Worm (Caenorhabditis elegans): Measurements from ENCODE around the gene F07D3.3.

Gene F07D3.3

DNA sequence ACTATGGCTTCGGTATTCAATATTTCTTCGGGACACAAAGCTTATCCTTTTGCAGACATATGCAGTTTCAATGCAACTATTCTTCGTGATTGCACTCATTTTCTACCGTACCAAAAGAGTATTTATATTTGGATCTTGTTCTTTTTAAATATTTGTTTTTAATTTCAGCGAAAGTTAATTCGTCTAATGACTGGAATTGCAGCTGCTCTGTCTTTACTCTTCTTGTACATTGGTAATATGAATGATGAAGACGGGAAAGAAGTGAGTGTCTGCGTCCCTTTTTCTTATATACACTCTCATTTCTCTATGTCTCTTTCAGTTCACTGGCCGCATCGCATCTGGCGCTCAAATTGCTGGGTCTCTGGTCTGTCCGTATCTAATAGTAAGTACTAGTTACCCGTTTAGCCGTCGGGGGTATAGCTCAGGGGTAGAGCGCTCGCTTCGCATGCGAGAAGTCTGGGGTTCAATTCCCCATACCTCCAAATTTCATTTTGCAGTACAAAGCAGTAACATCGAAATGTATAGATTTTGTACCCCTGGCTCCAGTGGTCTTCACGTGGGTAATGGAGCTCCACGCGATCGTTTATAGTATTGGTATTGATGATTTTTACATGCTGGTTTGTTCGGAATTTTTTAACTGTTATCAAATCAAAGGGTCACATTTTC is 40.8 kb upstream of the F07D3.3 start (continued):
- TF ChIP-seq sox-4 (tag; optimal IDR thresholded peaks at IDR 0.05), result peak; percentile 78
- TF ChIP-seq unc-86 (tag; optimal IDR thresholded peaks at IDR 0.05), result peak; percentile 88
- peak; percentile 92 for TF ChIP-seq ceh-34 (tag; optimal IDR thresholded peaks at IDR 0.05)
- TF ChIP-seq mec-3 (tag; optimal IDR thresholded peaks at IDR 0.05; ENCODE audit: borderline replicate concordance), result peak; percentile 57
- no peak for TF ChIP-seq ceh-30 (tag; optimal IDR thresholded peaks at IDR 0.05)
- TF ChIP-seq unc-42 (tag; optimal IDR thresholded peaks at IDR 0.05), result peak; percentile 84
- TF ChIP-seq ceh-48 (tag; optimal IDR thresholded peaks at IDR 0.05), result peak; percentile 78
- TF ChIP-seq ceh-24 (tag; optimal IDR thresholded peaks at IDR 0.05), result peak; percentile 62
- peak; percentile 87 for TF ChIP-seq ttx-3 (tag; optimal IDR thresholded peaks at IDR 0.05)
- TF ChIP-seq madf-2 (tag; optimal IDR thresholded peaks at IDR 0.05), result peak; percentile 81
- no peak for TF ChIP-seq pha-4 (tag; optimal IDR thresholded peaks at IDR 0.05)
- peak; percentile 93 for TF ChIP-seq ceh-6 (GFP tag; optimal IDR thresholded peaks at IDR 0.05)
- peak; percentile 88 for TF ChIP-seq syd-9 (tag; optimal IDR thresholded peaks at IDR 0.05)
- peak; percentile 90 for TF ChIP-seq pat-9 (tag; optimal IDR thresholded peaks at IDR 0.05)
- TF ChIP-seq ceh-14 (tag; optimal IDR thresholded peaks at IDR 0.05), result peak; percentile 45
- peak; percentile 82 for TF ChIP-seq nhr-232 (tag; optimal IDR thresholded peaks at IDR 0.05)
- peak; percentile 77 for TF ChIP-seq C08G9.2 (tag; optimal IDR thresholded peaks at IDR 0.05)
- peak; percentile 94 for TF ChIP-seq hlh-6 (tag; optimal IDR thresholded peaks at IDR 0.05)
- TF ChIP-seq gmeb-2 (tag; optimal IDR thresholded peaks at IDR 0.05), result peak; percentile 92
- TF ChIP-seq hlh-8 (tag; optimal IDR thresholded peaks at IDR 0.05), result peak; percentile 59
- peak; percentile 39 for TF ChIP-seq odd-2 (tag; optimal IDR thresholded peaks at IDR 0.05)
- peak; percentile 47 for TF ChIP-seq zip-5 (tag; optimal IDR thresholded peaks at IDR 0.05)
- no peak for TF ChIP-seq lim-6 (tag; optimal IDR thresholded peaks at IDR 0.05)
- TF ChIP-seq ceh-18 (tag; optimal IDR thresholded peaks at IDR 0.05), result peak; percentile 74
- TF ChIP-seq ceh-9 (tag; optimal IDR thresholded peaks at IDR 0.05), result peak; percentile 46
- no peak for TF ChIP-seq nhr-11 (tag; optimal IDR thresholded peaks at IDR 0.05)
- peak; percentile 90 for TF ChIP-seq fkh-6 (tag; optimal IDR thresholded peaks at IDR 0.05)
- TF ChIP-seq tbx-2 (tag; optimal IDR thresholded peaks at IDR 0.05), result peak; percentile 80
- peak; percentile 78 for TF ChIP-seq sdc-2 (tag; optimal IDR thresholded peaks at IDR 0.05)
- TF ChIP-seq unc-55 (GFP tag; optimal IDR thresholded peaks at IDR 0.05), result no peak
- TF ChIP-seq C38D4.7 (GFP tag; optimal IDR thresholded peaks at IDR 0.05), result peak; percentile 83
- TF ChIP-seq hlh-13 (GFP tag; optimal IDR thresholded peaks at IDR 0.05), result peak; percentile 90
- peak; percentile 76 for TF ChIP-seq Y22D7AL.16 (tag; optimal IDR thresholded peaks at IDR 0.05)
- peak; percentile 62 for TF ChIP-seq fkh-10 (GFP tag; optimal IDR thresholded peaks at IDR 0.05)
- no peak for TF ChIP-seq pax-1 (tag; optimal IDR thresholded peaks at IDR 0.05)
- TF ChIP-seq unc-3 (GFP tag; conservative IDR thresholded peaks at IDR 0.05), result peak; percentile 87
- TF ChIP-seq unc-3 (tag; optimal IDR thresholded peaks at IDR 0.05), result peak; percentile 86
- peak; percentile 79 for TF ChIP-seq ceh-31 (tag; optimal IDR thresholded peaks at IDR 0.05)
- peak; percentile 15 for TF ChIP-seq pros-1 (tag; optimal IDR thresholded peaks at IDR 0.05)
- TF ChIP-seq ref-2 (tag; optimal IDR thresholded peaks at IDR 0.05), result peak; percentile 78
- TF ChIP-seq pag-3 (tag; optimal IDR thresholded peaks at IDR 0.05; ENCODE audit: borderline replicate concordance), result peak; percentile 11
- peak; percentile 8 for TF ChIP-seq ets-4 (tag; optimal IDR thresholded peaks at IDR 0.05)
- TF ChIP-seq lin-11 (tag; optimal IDR thresholded peaks at IDR 0.05), result peak; percentile 81
- peak; percentile 88 for TF ChIP-seq eyg-1 (tag; optimal IDR thresholded peaks at IDR 0.05)
- peak; percentile 41 for TF ChIP-seq tbx-7 (tag; optimal IDR thresholded peaks at IDR 0.05)
- peak; percentile 84 for TF ChIP-seq che-1 (tag; optimal IDR thresholded peaks at IDR 0.05)
- TF ChIP-seq rnt-1 (tag; optimal IDR thresholded peaks at IDR 0.05), result peak; percentile 66
- peak; percentile 85 for TF ChIP-seq K02D7.2 (tag; optimal IDR thresholded peaks at IDR 0.05)
- peak; percentile 65 for TF ChIP-seq hlh-15 (tag; optimal IDR thresholded peaks at IDR 0.05)
- TF ChIP-seq pqm-1 (tag; optimal IDR thresholded peaks at IDR 0.05), result peak; percentile 45
- no peak for TF ChIP-seq elt-4 (tag; optimal IDR thresholded peaks at IDR 0.05)

Data from whole organism, late embryonic.